Worm (Caenorhabditis elegans): Measurements from ENCODE around the gene hizr-1.

DNA sequence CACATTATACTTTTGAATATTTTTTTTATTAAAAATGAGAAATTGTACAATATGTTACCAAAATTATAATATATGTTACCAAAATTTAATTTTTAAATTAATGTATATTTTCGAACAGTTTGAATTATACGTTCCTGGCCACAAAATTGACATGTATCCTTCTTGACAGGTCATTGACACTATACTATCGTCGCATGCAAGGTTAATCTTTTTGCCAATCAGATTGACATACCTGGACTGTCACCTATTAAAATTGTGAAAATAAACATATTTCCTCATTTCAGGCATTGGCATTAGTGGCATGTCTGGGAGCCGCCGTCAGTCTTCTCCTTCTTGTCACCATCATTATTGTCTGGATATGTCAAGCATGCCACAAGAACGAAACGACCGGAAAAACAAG is 52.0 kb downstream of the hizr-1 start:
- no peak for TF ChIP-seq aly-2 (tag; optimal IDR thresholded peaks at IDR 0.05)
- TF ChIP-seq snpc-4 (tag; optimal IDR thresholded peaks at IDR 0.05): no peak

Data from whole organism, L3 larva.